Worm (Caenorhabditis elegans): Measurements from ENCODE around the gene tag-281.

DNA sequence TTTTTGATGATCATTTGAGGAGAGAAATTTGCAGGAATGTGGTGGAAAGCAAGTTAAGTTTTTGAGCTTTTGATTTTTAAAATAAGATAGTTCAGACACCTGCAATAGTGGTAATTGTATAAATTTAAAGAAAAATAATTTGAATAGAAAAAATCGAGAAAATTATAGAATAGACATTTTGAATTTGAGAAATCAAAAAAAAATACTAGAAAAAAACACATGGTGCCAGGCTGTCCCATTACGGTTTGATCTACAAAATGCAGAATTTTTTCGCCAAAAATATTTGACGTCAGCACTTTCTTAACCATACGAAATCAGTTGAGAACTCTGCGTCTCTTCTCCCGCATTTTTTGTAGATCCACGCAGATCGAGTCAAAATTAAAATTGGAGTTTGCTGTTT is 42.0 kb upstream of the tag-281 start, which contains the start of gene sre-27:
- no peak for TF ChIP-seq nhr-12 (tag; optimal IDR thresholded peaks at IDR 0.05)
- no peak for TF ChIP-seq lin-13 (tag; optimal IDR thresholded peaks at IDR 0.05)
